Fruit fly (Drosophila melanogaster): Measurements from ENCODE around the gene CG42502.

- no peak for TF ChIP-seq usp (GFP tag; optimal IDR thresholded peaks at IDR 0.05)
- TF ChIP-seq EcR (GFP tag; optimal IDR thresholded peaks at IDR 0.05), result no peak
- no peak for TF ChIP-seq psq (optimal IDR thresholded peaks at IDR 0.05)
- TF ChIP-seq CG8478 (optimal IDR thresholded peaks at IDR 0.05), result no peak
These were observed 28.1 kb downstream of the CG42502 start for dm6 chr2L:18782936-18783335.

Data from whole organism.